Worm (Caenorhabditis elegans) whole organism, early embryonic: ENCODE measurements around the gene W10D9.1.

Experiments
- B0310.2 ChIP-seq: sonication (generic microtip); optimal IDR thresholded peaks from 2 replicates; lab custom pipeline; 2016; ENCODE audit warnings: mild to moderate bottlenecking, missing genetic modification characterization, missing compliant biosample characterization
- aly-1 ChIP-seq: sonication (generic microtip); optimal IDR thresholded peaks from 2 replicates; lab custom pipeline; 2016; ENCODE audit warnings: missing genetic modification characterization, missing compliant biosample characterization
- ama-1 ChIP-seq: fragments of 150-350 bp; optimal IDR thresholded peaks from 2 replicates; lab custom pipeline; 2014
- ceh-36 ChIP-seq: sonication (generic microtip); optimal IDR thresholded peaks from 2 replicates; lab custom pipeline; 2016; ENCODE audit warnings: missing genetic modification characterization, inconsistent platforms, missing compliant biosample characterization
- ets-7 ChIP-seq: sonication (generic microtip); optimal IDR thresholded peaks from 2 replicates; lab custom pipeline; 2016; ENCODE audit warnings: missing genotype, missing genetic modification characterization, missing compliant biosample characterization
- scrt-1 ChIP-seq: fragments of 200-800 bp; sonication (Bioruptor generic); IDR thresholded peaks from 2 replicates; pipeline ENCODE4 v1.3.6; 2022; ENCODE audit warnings: missing genetic modification characterization, missing compliant biosample characterization

ce11 chrII:437279-437678 is 17.5 kb upstream of the W10D9.1 start:
- TF ChIP-seq B0310.2 (tag; lab: Kevin White, UChicago) = no peak
- TF ChIP-seq ama-1 = no peak
- TF ChIP-seq ceh-36 (tag; lab: Kevin White, UChicago) = no peak
- no peak for TF ChIP-seq scrt-1 (GFP tag; lab: Robert Waterston, UW)
- no peak for TF ChIP-seq aly-1 (tag; lab: Kevin White, UChicago)
- TF ChIP-seq ets-7 = no peak
